Fruit fly (Drosophila melanogaster): ENCODE measurements around the gene gudu.
A peak's percentile ranks its signal among the peaks of the same experiment; 100 is the strongest.

The gudu gene

DNA sequence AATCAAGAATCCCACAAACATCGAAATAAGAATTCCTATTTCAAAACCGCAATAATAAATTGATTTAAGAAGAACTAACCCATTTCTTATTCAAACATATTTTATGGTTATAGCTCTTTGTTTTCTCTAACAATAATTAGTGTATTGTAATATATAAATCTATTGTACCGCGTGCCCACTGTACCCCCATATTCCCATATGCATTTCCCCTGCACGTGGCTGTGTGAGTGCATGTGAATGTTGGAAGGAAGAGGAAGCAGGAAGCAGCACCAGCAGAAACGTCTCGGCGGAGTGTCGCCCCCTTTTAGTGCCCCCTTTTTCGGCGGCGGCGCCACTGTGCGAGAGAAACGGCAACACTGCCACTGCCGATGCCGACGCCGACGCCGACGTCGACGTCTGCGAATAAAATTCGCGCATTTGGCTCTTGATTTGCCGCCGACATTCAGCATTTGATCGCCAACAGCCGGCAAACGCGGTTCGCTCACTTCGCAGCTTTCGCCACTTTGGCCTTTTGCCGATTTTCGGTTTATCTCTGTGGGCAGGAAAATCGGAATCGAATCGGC, 35.1 kb downstream of the gudu start (continued):
- peak; percentile 25 for TF ChIP-seq vfl (GFP tag; optimal IDR thresholded peaks at IDR 0.05)
- TF ChIP-seq gro (GFP tag; optimal IDR thresholded peaks at IDR 0.05): no peak
- TF ChIP-seq CG34422 (GFP tag; IDR thresholded peaks at IDR 0.05): no peak
- TF ChIP-seq lilli (GFP tag; optimal IDR thresholded peaks at IDR 0.05): peak; percentile 66
- no peak for TF ChIP-seq Trl (optimal IDR thresholded peaks at IDR 0.05)
- no peak for TF ChIP-seq Trl (GFP tag; optimal IDR thresholded peaks at IDR 0.05)
- no peak for TF ChIP-seq Sin3A (optimal IDR thresholded peaks at IDR 0.05)
- peak; percentile 40 for TF ChIP-seq CG13894 (tag; optimal IDR thresholded peaks at IDR 0.05)
- 0 out of 2 replicates have a peak, but pooled peaks have one; percentile 26 for TF ChIP-seq Atf6 (GFP tag; IDR thresholded peaks at IDR 0.05)
- peak; percentile 77; the same call in 2 of the 3 replicates for TF ChIP-seq CG11456 (GFP tag; IDR thresholded peaks at IDR 0.05)
- peak; percentile 28 for TF ChIP-seq Ravus (GFP tag; IDR thresholded peaks at IDR 0.05)
- no peak for TF ChIP-seq CG7745 (tag; optimal IDR thresholded peaks at IDR 0.05)
- TF ChIP-seq CG31441 (GFP tag; IDR thresholded peaks at IDR 0.05): no peak
- TF ChIP-seq dmrt99B (tag; optimal IDR thresholded peaks at IDR 0.05): peak; percentile 9
- TF ChIP-seq Dll (GFP tag; IDR thresholded peaks at IDR 0.05; ENCODE audit: partially characterized antibody): no peak
- no peak for TF ChIP-seq D (optimal IDR thresholded peaks at IDR 0.05)
- no peak for TF ChIP-seq D (GFP tag; optimal IDR thresholded peaks at IDR 0.05)
- no peak for TF ChIP-seq tx (GFP tag; optimal IDR thresholded peaks at IDR 0.05)
- TF ChIP-seq seq (GFP tag; IDR thresholded peaks at IDR 0.05): no peak
- no peak for TF ChIP-seq z (GFP tag; IDR thresholded peaks at IDR 0.05)
- no peak for TF ChIP-seq Hey (tag; optimal IDR thresholded peaks at IDR 0.05)
- TF ChIP-seq CG14050 (GFP tag; IDR thresholded peaks at IDR 0.05): 0 out of 3 replicates have a peak, but pooled peaks have one; percentile 10
- no peak for TF ChIP-seq CG31365 (tag; optimal IDR thresholded peaks at IDR 0.05)
- 0 out of 2 replicates have a peak, but pooled peaks have one; percentile 18 for TF ChIP-seq CG14667 (GFP tag; IDR thresholded peaks at IDR 0.05)
- TF ChIP-seq ken (GFP tag; IDR thresholded peaks at IDR 0.05): 0 out of 3 replicates have a peak, but pooled peaks have one; percentile 46
- no peak for TF ChIP-seq CG3726 (GFP tag; IDR thresholded peaks at IDR 0.05)
- TF ChIP-seq CG8359 (GFP tag; optimal IDR thresholded peaks at IDR 0.05; ENCODE audit: borderline replicate concordance): no peak
- TF ChIP-seq CG12942 (GFP tag; optimal IDR thresholded peaks at IDR 0.05): peak; percentile 10
- TF ChIP-seq Rx (GFP tag; IDR thresholded peaks at IDR 0.05): no peak
- peak; percentile 8 for TF ChIP-seq CHES-1-like (GFP tag; optimal IDR thresholded peaks at IDR 0.05)
- peak; percentile 51; the same call in 1 of the 2 replicates for TF ChIP-seq HLH3B (GFP tag; IDR thresholded peaks at IDR 0.05)
- TF ChIP-seq da (GFP tag; optimal IDR thresholded peaks at IDR 0.05): no peak
- no peak; the same call in 1 of the 2 replicates for TF ChIP-seq ssp (GFP tag; IDR thresholded peaks at IDR 0.05)
- peak; percentile 36; the same call in 1 of the 2 replicates for TF ChIP-seq Ptx1 (GFP tag; IDR thresholded peaks at IDR 0.05)
- no peak for TF ChIP-seq Max (GFP tag; optimal IDR thresholded peaks at IDR 0.05)
- peak; percentile 74 for TF ChIP-seq gcm (GFP tag; optimal IDR thresholded peaks at IDR 0.05)
- peak; percentile 72 for TF ChIP-seq CG9932 (GFP tag; IDR thresholded peaks at IDR 0.05)
- TF ChIP-seq vvl (GFP tag; IDR thresholded peaks at IDR 0.05): peak; percentile 29
- TF ChIP-seq ase (GFP tag; IDR thresholded peaks at IDR 0.05): 0 out of 3 replicates have a peak, but pooled peaks have one; percentile 37
- no peak for TF ChIP-seq Sox100B (GFP tag; optimal IDR thresholded peaks at IDR 0.05)
- no peak for TF ChIP-seq Mad (GFP tag; optimal IDR thresholded peaks at IDR 0.05)
- peak; percentile 52; the same call in 2 of the 3 replicates for TF ChIP-seq dysf (GFP tag; IDR thresholded peaks at IDR 0.05)
- TF ChIP-seq fd64A (GFP tag; optimal IDR thresholded peaks at IDR 0.05): no peak
- no peak for TF ChIP-seq cg (GFP tag; optimal IDR thresholded peaks at IDR 0.05)
- TF ChIP-seq Kr (GFP tag; optimal IDR thresholded peaks at IDR 0.05): no peak
- peak; percentile 55 for TF ChIP-seq HLHmδ (GFP tag; optimal IDR thresholded peaks at IDR 0.05)
- TF ChIP-seq chif (GFP tag; optimal IDR thresholded peaks at IDR 0.05): peak in 1 of 2 experiments; percentile 8
- peak; percentile 28 for TF ChIP-seq fd96Cb (tag; optimal IDR thresholded peaks at IDR 0.05)
- TF ChIP-seq Dip3 (GFP tag; optimal IDR thresholded peaks at IDR 0.05): peak; percentile 61
- TF ChIP-seq CG18619 (GFP tag; optimal IDR thresholded peaks at IDR 0.05): peak; percentile 9
- TF ChIP-seq aop (GFP tag; IDR thresholded peaks at IDR 0.05): peak; percentile 35; the same call in 1 of the 2 replicates
- TF ChIP-seq Awh (GFP tag; IDR thresholded peaks at IDR 0.05): 0 out of 2 replicates have a peak, but pooled peaks have one; percentile 39

All from whole organism, embryonic.